Worm (Caenorhabditis elegans) whole organism, midembryonic: ENCODE data around the gene pat-12.

Source experiments
- flt-1 ChIP-seq: fragments of 200-800 bp; sonication (Bioruptor generic); IDR thresholded peaks from 2 replicates; pipeline ENCODE4 v1.3.6; 2022; ENCODE audit warnings: missing genetic modification characterization, missing compliant biosample characterization
- ref-1 ChIP-seq: fragments of 200-800 bp; sonication (Bioruptor generic); conservative IDR thresholded peaks from 2 replicates; pipeline ENCODE4 v1.3.6; 2022; ENCODE audit warnings: missing genetic modification reagents, missing genetic modification characterization, missing compliant biosample characterization
- ztf-23 ChIP-seq: fragments of 200-800 bp; sonication (Bioruptor generic); IDR thresholded peaks from 2 replicates; pipeline ENCODE4 v1.3.6; 2022; ENCODE audit warnings: missing genetic modification reagents, missing genetic modification characterization, missing compliant biosample characterization
- ztf-29 ChIP-seq: fragments of 200-800 bp; sonication (Bioruptor generic); IDR thresholded peaks from 2 replicates; pipeline ENCODE4 v1.3.6; 2022; ENCODE audit warnings: missing genetic modification reagents, missing genetic modification characterization, missing compliant biosample characterization

ce11 chrIII:797507-797906 is 45.3 kb upstream of the pat-12 start:
- TF ChIP-seq ref-1 (GFP tag; lab: Robert Waterston, UW) (no peak), ztf-29 (GFP tag; lab: Robert Waterston, UW) (no peak), ztf-23 (GFP tag; lab: Robert Waterston, UW) (no peak), flt-1 (GFP tag; lab: Robert Waterston, UW) (no peak)
